Fruit fly (Drosophila melanogaster): ENCODE measurements around the gene CG34160.

DNA sequence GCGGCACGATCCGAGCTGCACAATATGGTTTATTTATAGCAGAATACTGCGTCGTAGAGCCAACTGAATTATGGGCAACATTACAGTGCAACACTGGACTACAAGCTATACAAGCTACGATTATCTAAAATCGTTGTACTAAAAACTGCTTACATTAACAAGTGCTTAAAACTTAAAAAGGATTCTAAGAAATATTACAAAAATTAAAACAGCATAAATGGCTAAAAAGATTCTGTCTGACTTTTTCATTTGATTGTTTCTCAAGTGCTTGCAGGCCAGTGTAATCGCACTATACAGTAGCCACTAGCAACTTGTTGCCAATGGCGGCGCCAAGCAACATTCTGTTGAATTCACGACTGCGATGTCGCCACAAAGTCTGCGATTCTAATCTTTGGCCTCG, 37.2 kb downstream of the CG34160 start:
- no peak for TF ChIP-seq CG8478 (optimal IDR thresholded peaks at IDR 0.05)
- no peak for TF ChIP-seq CTCF (optimal IDR thresholded peaks at IDR 0.05)
